Fruit fly (Drosophila melanogaster) whole organism, embryonic: ENCODE measurements around the gene Btnd.

Source experiments
- Ada2b ChIP-seq: fragments of 200-800 bp; sonication (Bioruptor generic); IDR thresholded peaks from 2 replicates; pipeline ENCODE4 v1.3.6; 2022; ENCODE audit warnings: missing biosample characterization, missing genetic modification characterization
- B-H2 ChIP-seq: fragments of 200-800 bp; sonication (Bioruptor generic); optimal IDR thresholded peaks from 2 replicates; lab custom pipeline; 2018; ENCODE audit warnings: missing biosample characterization, mild to moderate bottlenecking, missing genetic modification characterization
- CG12236 ChIP-seq: fragments of 200-800 bp; sonication (Bioruptor generic); optimal IDR thresholded peaks from 2 replicates; lab custom pipeline; 2016; ENCODE audit warnings: missing biosample characterization, missing genetic modification characterization
- CG12659 ChIP-seq: fragments of 200-800 bp; sonication (Bioruptor generic); optimal IDR thresholded peaks from 3 replicates; lab custom pipeline; 2017; ENCODE audit warnings: mild to moderate bottlenecking, missing biosample characterization, missing genetic modification reagents, missing genetic modification characterization
- CG12744 ChIP-seq: fragments of 200-800 bp; sonication (Bioruptor generic); optimal IDR thresholded peaks from 2 replicates; lab custom pipeline; 2016; ENCODE audit warnings: missing biosample characterization, missing genetic modification characterization
- CG13624 ChIP-seq: fragments of 200-800 bp; sonication (Bioruptor generic); optimal IDR thresholded peaks from 2 replicates; lab custom pipeline; 2016; ENCODE audit warnings: missing biosample characterization, missing genetic modification characterization
- CG1603 ChIP-seq: fragments of 200-800 bp; sonication (Bioruptor generic); optimal IDR thresholded peaks from 2 replicates; lab custom pipeline; 2019; ENCODE audit warnings: missing biosample characterization, mild to moderate bottlenecking, missing genetic modification characterization, moderate library complexity
- CG16813 ChIP-seq: fragments of 200-800 bp; sonication (Bioruptor generic); IDR thresholded peaks from 3 replicates; pipeline ENCODE4 v1.3.6; 2022; ENCODE audit warnings: missing biosample characterization, missing genetic modification characterization; ENCODE audit not compliant: partially characterized antibody
- CG17361 ChIP-seq: fragments of 200-800 bp; sonication (Bioruptor generic); IDR thresholded peaks from 3 replicates; pipeline ENCODE4 v1.3.6; 2022; ENCODE audit warnings: missing biosample characterization, missing genetic modification characterization
- CG30403 ChIP-seq: fragments of 200-800 bp; sonication (Bioruptor generic); optimal IDR thresholded peaks from 3 replicates; lab custom pipeline; 2016; ENCODE audit warnings: missing biosample characterization, missing genetic modification characterization
- CG31388 ChIP-seq: fragments of 200-800 bp; sonication (Bioruptor generic); optimal IDR thresholded peaks from 2 replicates; lab custom pipeline; 2016; ENCODE audit warnings: missing biosample characterization, missing genetic modification characterization
- CG31441 ChIP-seq: fragments of 200-800 bp; sonication (Bioruptor generic); IDR thresholded peaks from 2 replicates; pipeline ENCODE4 v1.3.6; 2022; ENCODE audit warnings: missing biosample characterization, missing genetic modification characterization
- CG34224 ChIP-seq: fragments of 200-800 bp; sonication (Bioruptor generic); IDR thresholded peaks from 3 replicates; pipeline ENCODE4 v1.3.6; 2022; ENCODE audit warnings: missing biosample characterization, missing genetic modification characterization; ENCODE audit not compliant: partially characterized antibody
- CG4404 ChIP-seq: fragments of 200-800 bp; sonication (Bioruptor generic); IDR thresholded peaks from 2 replicates; pipeline ENCODE4 v1.3.6; 2022; ENCODE audit warnings: missing biosample characterization, missing genetic modification characterization
- CG5245 ChIP-seq: fragments of 200-800 bp; sonication (Bioruptor generic); optimal IDR thresholded peaks from 3 replicates; lab custom pipeline; 2016; ENCODE audit warnings: missing biosample characterization, missing genetic modification characterization
- CG6689 ChIP-seq: fragments of 200-800 bp; sonication (Bioruptor generic); IDR thresholded peaks from 2 replicates; pipeline ENCODE4 v1.3.6; 2022; ENCODE audit warnings: missing biosample characterization, missing genetic modification characterization
- CG6791 ChIP-seq: fragments of 200-800 bp; sonication (Bioruptor generic); IDR thresholded peaks from 3 replicates; pipeline ENCODE4 v1.3.6; 2022; ENCODE audit warnings: missing biosample characterization, missing genetic modification characterization; ENCODE audit not compliant: partially characterized antibody
- CG7372 ChIP-seq: fragments of 200-800 bp; sonication (Bioruptor generic); IDR thresholded peaks from 2 replicates; pipeline ENCODE4 v1.3.6; 2022; ENCODE audit warnings: missing biosample characterization, missing genetic modification characterization
- CG8765 ChIP-seq: fragments of 200-800 bp; sonication (Bioruptor generic); IDR thresholded peaks from 2 replicates; pipeline ENCODE4 v1.3.6; 2022; ENCODE audit warnings: missing biosample characterization, missing genetic modification characterization
- Dbx ChIP-seq: fragments of 200-800 bp; sonication (Bioruptor generic); IDR thresholded peaks from 3 replicates; pipeline ENCODE4 v1.3.6; 2022; ENCODE audit warnings: missing biosample characterization, missing genetic modification characterization
- Dip3 ChIP-seq: fragments of 200-800 bp; sonication (Bioruptor generic); optimal IDR thresholded peaks from 3 replicates; lab custom pipeline; 2016; ENCODE audit warnings: missing biosample characterization, missing genetic modification characterization
- Dref ChIP-seq: fragments of 200-800 bp; sonication (Bioruptor generic); IDR thresholded peaks from 2 replicates; pipeline ENCODE4 v1.3.6; 2022; ENCODE audit warnings: missing biosample characterization, missing genetic modification characterization
- Ets97D ChIP-seq: fragments of 200-800 bp; sonication (Bioruptor generic); optimal IDR thresholded peaks from 3 replicates; lab custom pipeline; 2016; ENCODE audit warnings: missing biosample characterization, missing genetic modification characterization
- HLH3B ChIP-seq: fragments of 200-800 bp; sonication (Bioruptor generic); IDR thresholded peaks from 2 replicates; pipeline ENCODE4 v1.3.6; 2022; ENCODE audit warnings: missing biosample characterization, missing genetic modification characterization
- Hey ChIP-seq: fragments of 200-800 bp; sonication (Bioruptor generic); optimal IDR thresholded peaks from 3 replicates; lab custom pipeline; 2018; ENCODE audit warnings: missing biosample characterization, mild to moderate bottlenecking, missing genetic modification characterization
- HmgZ ChIP-seq: fragments of 200-800 bp; sonication (Bioruptor generic); optimal IDR thresholded peaks from 2 replicates; lab custom pipeline; 2018; ENCODE audit warnings: missing biosample characterization, mild to moderate bottlenecking, missing genetic modification characterization
- Hr51 ChIP-seq, 2 experiments: fragments of 200-800 bp; sonication (Bioruptor generic); optimal IDR thresholded peaks; 2 replicates in 1 of 2; 3 replicates in 1 of 2; lab custom pipeline; 2016 to 2018; ENCODE audit warnings: missing biosample characterization in 2 of 2, missing genetic modification characterization in 2 of 2, mild to moderate bottlenecking in 1 of 2, moderate library complexity in 1 of 2
- NC2β ChIP-seq: fragments of 200-800 bp; sonication (Bioruptor generic); optimal IDR thresholded peaks from 2 replicates; lab custom pipeline; 2016; ENCODE audit warnings: missing biosample characterization, missing genetic modification characterization
- Nf-YA ChIP-seq: fragments of 200-800 bp; sonication (Bioruptor generic); IDR thresholded peaks from 2 replicates; pipeline ENCODE4 v1.3.6; 2022; ENCODE audit warnings: missing biosample characterization, missing genetic modification characterization
- Poxn ChIP-seq: fragments of 200-800 bp; sonication (Bioruptor generic); IDR thresholded peaks from 2 replicates; pipeline ENCODE4 v1.3.6; 2022; ENCODE audit warnings: missing biosample characterization, missing genetic modification characterization
- Sox100B ChIP-seq: fragments of 200-800 bp; sonication (Bioruptor generic); optimal IDR thresholded peaks from 3 replicates; lab custom pipeline; 2018; ENCODE audit warnings: missing biosample characterization, mild to moderate bottlenecking, missing genetic modification characterization
- Spps ChIP-seq: fragments of 200-800 bp; sonication (Bioruptor generic); optimal IDR thresholded peaks from 2 replicates; lab custom pipeline; 2018; ENCODE audit warnings: missing biosample characterization, mild to moderate bottlenecking, missing genetic modification characterization
- Taf1 ChIP-seq: fragments of 200-800 bp; sonication (Bioruptor generic); IDR thresholded peaks from 2 replicates; pipeline ENCODE4 v1.3.6; 2022; ENCODE audit warnings: missing biosample characterization, missing genetic modification characterization
- cato ChIP-seq: fragments of 200-800 bp; sonication (Bioruptor generic); optimal IDR thresholded peaks from 2 replicates; lab custom pipeline; 2016; ENCODE audit warnings: missing biosample characterization, missing genetic modification characterization, borderline replicate concordance
- chinmo ChIP-seq: fragments of 200-800 bp; sonication (Bioruptor generic); IDR thresholded peaks from 4 replicates; pipeline ENCODE4 v1.3.6; 2022; ENCODE audit warnings: missing biosample characterization, missing genetic modification characterization; ENCODE audit not compliant: partially characterized antibody
- gcm2 ChIP-seq: fragments of 200-800 bp; sonication (Bioruptor generic); optimal IDR thresholded peaks from 2 replicates; lab custom pipeline; 2016; ENCODE audit warnings: missing biosample characterization, missing genetic modification characterization
- hkb ChIP-seq, 2 experiments: fragments of 200-800 bp in 1 of 2; fragments of >200 bp in 1 of 2; sonication (Bioruptor generic) in 1 of 2; IDR thresholded peaks in 1 of 2; optimal IDR thresholded peaks in 1 of 2; 2 replicates each; pipeline versions ENCODE4 v1.3.6 to Lab custom; 2017 to 2022; ENCODE audit warnings: missing biosample characterization in 1 of 2, missing genetic modification characterization in 1 of 2
- ind ChIP-seq: fragments of 200-800 bp; sonication (Bioruptor generic); optimal IDR thresholded peaks from 3 replicates; lab custom pipeline; 2016; ENCODE audit warnings: missing biosample characterization, missing genetic modification characterization
- lilli ChIP-seq: fragments of 200-800 bp; sonication (Bioruptor generic); optimal IDR thresholded peaks from 3 replicates; lab custom pipeline; 2016; ENCODE audit warnings: missing biosample characterization, missing genetic modification characterization
- nom ChIP-seq: fragments of 200-800 bp; sonication (Bioruptor generic); optimal IDR thresholded peaks from 2 replicates; lab custom pipeline; 2017; ENCODE audit warnings: missing biosample characterization, missing genetic modification characterization, mild to moderate bottlenecking, moderate library complexity, missing genetic modification reagents
- pfk ChIP-seq: fragments of 200-800 bp; sonication (Bioruptor generic); optimal IDR thresholded peaks from 2 replicates; lab custom pipeline; 2018; ENCODE audit warnings: missing biosample characterization, mild to moderate bottlenecking, missing genetic modification characterization, moderate library complexity
- pho ChIP-seq: fragments of 200-800 bp; sonication (Bioruptor generic); optimal IDR thresholded peaks from 2 replicates; lab custom pipeline; 2016; ENCODE audit warnings: missing biosample characterization, missing genetic modification characterization
- pzg ChIP-seq: fragments of 200-800 bp; sonication (Bioruptor generic); optimal IDR thresholded peaks from 3 replicates; lab custom pipeline; 2018; ENCODE audit warnings: missing biosample characterization, mild to moderate bottlenecking, missing genetic modification characterization, moderate library complexity
- sob ChIP-seq: fragments of 200-800 bp; sonication (Bioruptor generic); IDR thresholded peaks from 2 replicates; pipeline ENCODE4 v1.3.6; 2022; ENCODE audit warnings: missing biosample characterization, missing genetic modification characterization
- tio ChIP-seq: fragments of 200-800 bp; sonication (Bioruptor generic); optimal IDR thresholded peaks from 2 replicates; lab custom pipeline; 2017; ENCODE audit warnings: missing biosample characterization, missing genetic modification characterization, inconsistent platforms
- tup ChIP-seq: fragments of 200-800 bp; sonication (Bioruptor generic); optimal IDR thresholded peaks from 2 replicates; lab custom pipeline; 2016; ENCODE audit warnings: missing biosample characterization, mild to moderate bottlenecking, missing genetic modification characterization, moderate library complexity
- vfl ChIP-seq: fragments of 200-800 bp; sonication (Bioruptor generic); optimal IDR thresholded peaks from 2 replicates; lab custom pipeline; 2016; ENCODE audit warnings: missing biosample characterization, missing genetic modification characterization
- yki ChIP-seq: fragments of >200 bp; optimal IDR thresholded peaks from 3 replicates; lab custom pipeline; 2018
- zen2 ChIP-seq: fragments of 200-800 bp; sonication (Bioruptor generic); IDR thresholded peaks from 3 replicates; pipeline ENCODE4 v1.3.6; 2022; ENCODE audit warnings: missing biosample characterization, missing genetic modification characterization; ENCODE audit not compliant: partially characterized antibody
- zf30C ChIP-seq: fragments of 200-800 bp; sonication (Bioruptor generic); optimal IDR thresholded peaks from 3 replicates; lab custom pipeline; 2018; ENCODE audit warnings: missing biosample characterization, mild to moderate bottlenecking, missing genetic modification characterization
- zfh1 ChIP-seq: fragments of 200-800 bp; sonication (Bioruptor generic); IDR thresholded peaks from 3 replicates; pipeline ENCODE4 v1.3.6; 2022; ENCODE audit warnings: missing biosample characterization, missing genetic modification characterization

Btnd gene

dm6 chrX:6265456-6265877, 46.3 kb upstream of the Btnd start (continued):
- TF ChIP-seq zf30C (GFP tag; lab: Kevin White, UChicago), result no peak
- TF ChIP-seq B-H2 (GFP tag; lab: Kevin White, UChicago), result peak; percentile 67
- TF ChIP-seq CG1603, result peak; percentile 93
- TF ChIP-seq CG6689 (GFP tag; lab: Robert Waterston, UW), result peak; percentile 97
- TF ChIP-seq CG30403, result peak; percentile 98
- peak; percentile 94 for TF ChIP-seq zfh1 (GFP tag; lab: Robert Waterston, UW)
- TF ChIP-seq CG12659 (GFP tag; lab: Kevin White, UChicago), result peak; percentile 97
- TF ChIP-seq CG16813 (GFP tag; lab: Robert Waterston, UW), result no peak
- peak; percentile 94 for TF ChIP-seq CG5245 (GFP tag; lab: Kevin White, UChicago)
- peak; percentile 75 for TF ChIP-seq CG8765 (GFP tag; lab: Robert Waterston, UW)
- peak; percentile 78 for TF ChIP-seq tup
- TF ChIP-seq CG12744 (GFP tag; lab: Kevin White, UChicago), result peak; percentile 84
- TF ChIP-seq Poxn (GFP tag; lab: Robert Waterston, UW), result no peak
- peak; percentile 96 for TF ChIP-seq CG31441 (GFP tag; lab: Robert Waterston, UW)
- no peak for TF ChIP-seq yki (lab: Kevin White, UChicago)
- peak; percentile 99 for TF ChIP-seq Sox100B (GFP tag; lab: Kevin White, UChicago)
- TF ChIP-seq Ets97D (GFP tag; lab: Kevin White, UChicago), result peak; percentile 84
- TF ChIP-seq zen2 (GFP tag; lab: Robert Waterston, UW), result no peak
- TF ChIP-seq CG17361, result peak; percentile 99
- TF ChIP-seq pho, result peak; percentile 91
- no peak for TF ChIP-seq pfk (GFP tag; lab: Kevin White, UChicago)
- peak; percentile 87 for TF ChIP-seq Dbx (GFP tag; lab: Robert Waterston, UW)
- peak; percentile 98 for TF ChIP-seq tio (GFP tag; lab: Kevin White, UChicago)
- TF ChIP-seq nom (GFP tag; lab: Kevin White, UChicago), result peak; percentile 54
- TF ChIP-seq NC2β (GFP tag; lab: Kevin White, UChicago), result peak; percentile 96
- TF ChIP-seq gcm2 (GFP tag; lab: Kevin White, UChicago), result peak; percentile 91
- peak; percentile 88 for TF ChIP-seq sob
- TF ChIP-seq ind (GFP tag; lab: Kevin White, UChicago), result peak; percentile 95
- 0 out of 2 replicates have a peak, but pooled peaks have one; percentile 23 for TF ChIP-seq Dref (GFP tag; lab: Robert Waterston, UW)
- TF ChIP-seq vfl (GFP tag; lab: Kevin White, UChicago), result peak; percentile 84
- peak; percentile 95 for TF ChIP-seq cato (GFP tag; lab: Kevin White, UChicago)
- TF ChIP-seq chinmo (GFP tag; lab: Robert Waterston, UW), result no peak
- TF ChIP-seq Spps, result peak; percentile 82
- no peak for TF ChIP-seq hkb (optimal IDR thresholded peaks at IDR 0.05; lab: Kevin White, UChicago)
- TF ChIP-seq hkb (GFP tag; IDR thresholded peaks at IDR 0.05; lab: Robert Waterston, UW), result peak; percentile 97
- TF ChIP-seq pzg (GFP tag; lab: Kevin White, UChicago), result no peak
- TF ChIP-seq CG6791 (GFP tag; lab: Robert Waterston, UW), result no peak
- peak; percentile 96 for TF ChIP-seq CG12236 (GFP tag; lab: Kevin White, UChicago)
- TF ChIP-seq CG13624 (GFP tag; lab: Kevin White, UChicago), result peak; percentile 92
- peak; percentile 94 for TF ChIP-seq Dip3 (GFP tag; lab: Kevin White, UChicago)
- peak; percentile 92 for TF ChIP-seq Nf-YA (GFP tag; lab: Robert Waterston, UW)
- TF ChIP-seq Ada2b (GFP tag; lab: Robert Waterston, UW), result peak; percentile 93
- peak; percentile 94 for TF ChIP-seq HLH3B (GFP tag; lab: Robert Waterston, UW)
- peak; percentile 69 for TF ChIP-seq Taf1
- no peak for TF ChIP-seq CG34224 (GFP tag; lab: Robert Waterston, UW)
- peak; percentile 66 for TF ChIP-seq Hey
- TF ChIP-seq CG31388, result peak; percentile 90
- TF ChIP-seq HmgZ (tag; lab: Kevin White, UChicago), result peak; percentile 96
- TF ChIP-seq Hr51 (GFP tag; optimal IDR thresholded peaks at IDR 0.05; lab: Kevin White, UChicago), result peak; percentile 90 to 99
- TF ChIP-seq CG7372, result peak; percentile 93
- peak; percentile 96 for TF ChIP-seq lilli (GFP tag; lab: Kevin White, UChicago)
- peak; percentile 83 for TF ChIP-seq CG4404 (GFP tag; lab: Robert Waterston, UW)
